Fruit fly (Drosophila melanogaster) whole organism, embryonic: Measurements from ENCODE around the gene kdn.

ENCODE experiments used
- Atf-2 ChIP-seq: fragments of 200-800 bp; sonication (Bioruptor generic); optimal IDR thresholded peaks from 2 replicates; lab custom pipeline; 2016; ENCODE audit warnings: missing biosample characterization, missing genetic modification characterization
- CG11560 ChIP-seq: fragments of 200-800 bp; sonication (Bioruptor generic); IDR thresholded peaks from 3 replicates; pipeline ENCODE4 v1.3.6; 2022; ENCODE audit warnings: missing biosample characterization, missing genetic modification characterization
- CG13123 ChIP-seq: fragments of 200-800 bp; sonication (Bioruptor generic); optimal IDR thresholded peaks from 2 replicates; lab custom pipeline; 2016; ENCODE audit warnings: missing biosample characterization, missing genetic modification characterization
- CG15073 ChIP-seq: fragments of 200-800 bp; sonication (Bioruptor generic); optimal IDR thresholded peaks from 2 replicates; lab custom pipeline; 2016; ENCODE audit warnings: missing biosample characterization, missing genetic modification characterization
- CG15269 ChIP-seq: fragments of 200-800 bp; sonication (Bioruptor generic); optimal IDR thresholded peaks from 2 replicates; lab custom pipeline; 2018; ENCODE audit warnings: missing biosample characterization, mild to moderate bottlenecking, missing genetic modification characterization, moderate library complexity
- CG16779 ChIP-seq: fragments of 200-800 bp; sonication (Bioruptor generic); IDR thresholded peaks from 2 replicates; pipeline ENCODE4 v1.3.6; 2022; ENCODE audit warnings: missing biosample characterization, missing genetic modification characterization
- CG17802 ChIP-seq: fragments of 200-800 bp; sonication (Bioruptor generic); optimal IDR thresholded peaks from 2 replicates; lab custom pipeline; 2018; ENCODE audit warnings: missing biosample characterization, mild to moderate bottlenecking, missing genetic modification characterization, moderate library complexity
- CG18476 ChIP-seq: fragments of 200-800 bp; sonication (Bioruptor generic); optimal IDR thresholded peaks from 2 replicates; lab custom pipeline; 2016; ENCODE audit warnings: missing biosample characterization, mild to moderate bottlenecking, missing genetic modification characterization
- CG2678 ChIP-seq: fragments of 200-800 bp; sonication (Bioruptor generic); optimal IDR thresholded peaks from 3 replicates; lab custom pipeline; 2019; ENCODE audit warnings: missing biosample characterization, mild to moderate bottlenecking, missing genetic modification characterization, moderate library complexity
- CG2875 ChIP-seq: fragments of 200-800 bp; sonication (Bioruptor generic); optimal IDR thresholded peaks from 2 replicates; lab custom pipeline; 2017; ENCODE audit warnings: missing biosample characterization, mild to moderate bottlenecking, missing genetic modification characterization, missing genetic modification reagents
- CG33557 ChIP-seq: fragments of 200-800 bp; sonication (Bioruptor generic); optimal IDR thresholded peaks from 2 replicates; lab custom pipeline; 2019; ENCODE audit warnings: missing biosample characterization, mild to moderate bottlenecking, missing genetic modification characterization, moderate library complexity
- CoRest ChIP-seq: fragments of 200-800 bp; sonication (Bioruptor generic); optimal IDR thresholded peaks from 3 replicates; lab custom pipeline; 2018; ENCODE audit warnings: missing biosample characterization, mild to moderate bottlenecking, missing genetic modification characterization, moderate library complexity
- Dad ChIP-seq: fragments of 200-800 bp; sonication (Bioruptor generic); optimal IDR thresholded peaks from 3 replicates; lab custom pipeline; 2016; ENCODE audit warnings: missing biosample characterization, missing genetic modification characterization
- Dref ChIP-seq: fragments of 200-800 bp; sonication (Bioruptor generic); IDR thresholded peaks from 2 replicates; pipeline ENCODE4 v1.3.6; 2022; ENCODE audit warnings: missing biosample characterization, missing genetic modification characterization
- Eip74EF ChIP-seq, 2 experiments: fragments of 200-800 bp in 1 of 2; fragments of >200 bp in 1 of 2; sonication (Bioruptor generic) in 1 of 2; optimal IDR thresholded peaks; 2 replicates each; lab custom pipeline; 2017 to 2019; ENCODE audit warnings: missing biosample characterization in 2 of 2, missing genetic modification characterization in 2 of 2, mild to moderate bottlenecking in 1 of 2, moderate library complexity in 1 of 2
- Ets97D ChIP-seq: fragments of 200-800 bp; sonication (Bioruptor generic); optimal IDR thresholded peaks from 3 replicates; lab custom pipeline; 2016; ENCODE audit warnings: missing biosample characterization, missing genetic modification characterization
- Gsc ChIP-seq: fragments of 200-800 bp; sonication (Bioruptor generic); IDR thresholded peaks from 2 replicates; pipeline ENCODE4 v1.3.6; 2022; ENCODE audit warnings: missing biosample characterization, missing genetic modification characterization
- H2.0 ChIP-seq: fragments of 200-800 bp; sonication (Bioruptor generic); IDR thresholded peaks from 2 replicates; pipeline ENCODE4 v1.3.6; 2022; ENCODE audit warnings: missing biosample characterization, missing genetic modification characterization
- Med ChIP-seq: fragments of 200-800 bp; sonication (Bioruptor generic); peaks from one replicate; lab custom pipeline; 2016; ENCODE audit warnings: missing biosample characterization, missing genetic modification characterization, mild to moderate bottlenecking, inconsistent platforms, moderate library complexity
- Meics ChIP-seq: fragments of 200-800 bp; sonication (Bioruptor generic); optimal IDR thresholded peaks from 2 replicates; lab custom pipeline; 2017; ENCODE audit warnings: missing biosample characterization, mild to moderate bottlenecking, missing genetic modification characterization
- NC2α ChIP-seq: fragments of 200-800 bp; sonication (Bioruptor generic); optimal IDR thresholded peaks from 2 replicates; lab custom pipeline; 2016; ENCODE audit warnings: missing biosample characterization, missing genetic modification characterization
- NFAT ChIP-seq: fragments of 200-800 bp; sonication (Bioruptor generic); IDR thresholded peaks from 2 replicates; pipeline ENCODE4 v1.3.6; 2022; ENCODE audit warnings: missing biosample characterization, missing genetic modification characterization
- bab2 ChIP-seq: fragments of 200-800 bp; sonication (Bioruptor generic); optimal IDR thresholded peaks from 2 replicates; lab custom pipeline; 2016; ENCODE audit warnings: missing biosample characterization, missing genetic modification characterization
- dan ChIP-seq: fragments of 200-800 bp; sonication (Bioruptor generic); IDR thresholded peaks from 2 replicates; pipeline ENCODE4 v1.3.6; 2022; ENCODE audit warnings: missing biosample characterization, missing genetic modification characterization
- esg ChIP-seq: fragments of 200-800 bp; sonication (Bioruptor generic); conservative IDR thresholded peaks from 2 replicates; pipeline ENCODE4 v1.3.6; 2022; ENCODE audit warnings: missing biosample characterization, missing genetic modification characterization
- gce ChIP-seq: fragments of 200-800 bp; sonication (Bioruptor generic); IDR thresholded peaks from 3 replicates; pipeline ENCODE4 v1.3.6; 2022; ENCODE audit warnings: missing biosample characterization, missing genetic modification characterization
- gcm ChIP-seq: fragments of 200-800 bp; sonication (Bioruptor generic); optimal IDR thresholded peaks from 2 replicates; lab custom pipeline; 2019; ENCODE audit warnings: missing biosample characterization, mild to moderate bottlenecking, missing genetic modification characterization, moderate library complexity
- her ChIP-seq: fragments of 200-800 bp; sonication (Bioruptor generic); optimal IDR thresholded peaks from 2 replicates; lab custom pipeline; 2016; ENCODE audit warnings: missing biosample characterization, missing genetic modification characterization
- insv ChIP-seq, 2 experiments: fragments of 200-800 bp; sonication (Bioruptor generic); optimal IDR thresholded peaks; 3 replicates each; lab custom pipeline; 2016 to 2018; ENCODE audit warnings: missing biosample characterization in 2 of 2, missing genetic modification characterization in 2 of 2
- inv ChIP-seq: fragments of 200-800 bp; sonication (Bioruptor generic); IDR thresholded peaks from 2 replicates; pipeline ENCODE4 v1.3.6; 2022; ENCODE audit warnings: missing biosample characterization, missing genetic modification characterization; ENCODE audit not compliant: partially characterized antibody
- jing ChIP-seq: fragments of 200-800 bp; sonication (Bioruptor generic); optimal IDR thresholded peaks from 2 replicates; lab custom pipeline; 2018; ENCODE audit warnings: missing biosample characterization, mild to moderate bottlenecking, missing genetic modification characterization
- klu ChIP-seq: fragments of 200-800 bp; sonication (Bioruptor generic); IDR thresholded peaks from 2 replicates; pipeline ENCODE4 v1.3.6; 2022; ENCODE audit warnings: missing biosample characterization, missing genetic modification characterization
- lab ChIP-seq: fragments of 200-800 bp; sonication (Bioruptor generic); optimal IDR thresholded peaks from 3 replicates; lab custom pipeline; 2017; ENCODE audit warnings: missing biosample characterization, missing genetic modification characterization, mild to moderate bottlenecking, moderate library complexity, missing genetic modification reagents
- nau ChIP-seq: fragments of 200-800 bp; sonication (Bioruptor generic); optimal IDR thresholded peaks from 3 replicates; lab custom pipeline; 2017; ENCODE audit warnings: missing biosample characterization, mild to moderate bottlenecking, missing genetic modification characterization, missing genetic modification reagents
- nmo ChIP-seq: fragments of 200-800 bp; sonication (Bioruptor generic); optimal IDR thresholded peaks from 2 replicates; lab custom pipeline; 2018; ENCODE audit warnings: missing biosample characterization, mild to moderate bottlenecking, missing genetic modification characterization, moderate library complexity
- org-1 ChIP-seq: fragments of 200-800 bp; sonication (Bioruptor generic); optimal IDR thresholded peaks from 2 replicates; lab custom pipeline; 2017; ENCODE audit warnings: missing biosample characterization, missing genetic modification characterization
- peb ChIP-seq: fragments of 200-800 bp; sonication (Bioruptor generic); IDR thresholded peaks from 2 replicates; pipeline ENCODE4 v1.3.6; 2022; ENCODE audit warnings: missing biosample characterization, missing genetic modification characterization
- ranshi ChIP-seq: fragments of 200-800 bp; sonication (Bioruptor generic); IDR thresholded peaks from 2 replicates; pipeline ENCODE4 v1.3.6; 2022; ENCODE audit warnings: missing biosample characterization, missing genetic modification characterization
- rib ChIP-seq: fragments of 200-800 bp; sonication (Bioruptor generic); IDR thresholded peaks from 2 replicates; pipeline ENCODE4 v1.3.6; 2022; ENCODE audit warnings: missing biosample characterization, missing genetic modification characterization
- run ChIP-seq: fragments of 200-800 bp; sonication (Bioruptor generic); optimal IDR thresholded peaks from 3 replicates; lab custom pipeline; 2018; ENCODE audit warnings: missing biosample characterization, mild to moderate bottlenecking, missing genetic modification characterization
- sens ChIP-seq: fragments of 200-800 bp; sonication (Bioruptor generic); peaks from one replicate; lab custom pipeline; 2016; ENCODE audit warnings: missing biosample characterization, missing genetic modification characterization
- sima ChIP-seq: fragments of 200-800 bp; sonication (Bioruptor generic); optimal IDR thresholded peaks from 2 replicates; lab custom pipeline; 2016; ENCODE audit warnings: missing biosample characterization, missing genetic modification characterization
- sna ChIP-seq: fragments of 200-800 bp; sonication (Bioruptor generic); IDR thresholded peaks from 2 replicates; pipeline ENCODE4 v1.3.6; 2022; ENCODE audit warnings: missing biosample characterization, missing genetic modification characterization; ENCODE audit not compliant: partially characterized antibody
- tio ChIP-seq: fragments of 200-800 bp; sonication (Bioruptor generic); optimal IDR thresholded peaks from 2 replicates; lab custom pipeline; 2017; ENCODE audit warnings: missing biosample characterization, missing genetic modification characterization, inconsistent platforms
- vnd ChIP-seq: fragments of 200-800 bp; sonication (Bioruptor generic); IDR thresholded peaks from 3 replicates; pipeline ENCODE4 v1.3.6; 2022; ENCODE audit warnings: missing biosample characterization, missing genetic modification characterization; ENCODE audit not compliant: partially characterized antibody
- wek ChIP-seq: fragments of 200-800 bp; sonication (Bioruptor generic); optimal IDR thresholded peaks from 3 replicates; lab custom pipeline; 2018; ENCODE audit warnings: missing biosample characterization, mild to moderate bottlenecking, missing genetic modification characterization, moderate library complexity
- zen ChIP-seq: fragments of 200-800 bp; sonication (Bioruptor generic); optimal IDR thresholded peaks from 3 replicates; lab custom pipeline; 2018; ENCODE audit warnings: missing biosample characterization, mild to moderate bottlenecking, missing genetic modification characterization, moderate library complexity

Gene kdn

dm6 chrX:6330369-6330949, 20.0 kb upstream of the kdn start, which contains the start of gene CG42240 (continued):
- TF ChIP-seq peb (GFP tag; lab: Robert Waterston, UW) (peak; percentile 65), tio (GFP tag; lab: Kevin White, UChicago) (peak; percentile 92), dan (GFP tag; lab: Robert Waterston, UW) (peak; percentile 4; the same call in 1 of the 2 replicates), CG2875 (peak; percentile 92), sna (GFP tag; lab: Robert Waterston, UW) (no peak), Meics (GFP tag; lab: Kevin White, UChicago) (peak; percentile 91)

DNA sequence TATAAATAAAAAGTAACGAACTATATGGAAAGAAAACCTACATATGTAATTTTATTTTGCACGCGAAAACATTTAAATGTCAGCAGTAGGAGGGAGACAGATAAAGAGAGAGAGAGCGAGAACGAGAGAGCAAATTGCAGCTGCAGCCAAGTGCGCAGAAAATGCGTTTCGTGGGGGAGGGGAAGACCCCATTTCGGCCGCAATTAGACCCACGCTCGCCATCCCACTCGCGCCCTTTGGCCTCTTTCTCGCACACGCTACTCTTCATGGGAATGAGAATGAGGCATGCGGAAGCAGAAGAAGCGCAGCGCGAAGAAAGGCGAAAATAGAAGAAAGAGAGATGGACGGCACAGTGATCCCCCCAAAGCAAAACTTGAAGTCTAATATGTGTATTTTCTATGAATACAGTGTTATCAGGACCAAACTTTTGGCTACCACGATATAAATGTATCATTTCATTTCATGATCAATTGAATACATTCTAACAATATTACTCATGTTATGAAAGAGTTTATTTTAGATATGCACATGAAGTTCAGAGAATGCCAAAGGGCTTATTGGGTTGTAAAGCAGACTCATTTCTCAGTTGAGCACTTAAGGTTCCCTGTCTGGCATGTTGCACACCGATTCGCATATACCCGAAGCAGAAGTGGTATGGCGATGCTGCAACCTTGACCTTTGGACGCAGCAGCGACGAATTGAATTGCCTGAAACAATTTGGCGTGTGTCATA, 17.3 kb upstream of the kdn start:
- TF ChIP-seq Atf-2 (GFP tag; lab: Kevin White, UChicago): no peak
- TF ChIP-seq org-1 (GFP tag; lab: Kevin White, UChicago): no peak
- TF ChIP-seq NC2α (GFP tag; lab: Kevin White, UChicago): no peak
- TF ChIP-seq vnd (GFP tag; lab: Robert Waterston, UW): no peak
- TF ChIP-seq CG16779 (GFP tag; lab: Robert Waterston, UW): no peak
- no peak for TF ChIP-seq jing (GFP tag; lab: Kevin White, UChicago)
- peak; percentile 6 for TF ChIP-seq CG2678
- TF ChIP-seq CG11560 (tag; lab: Robert Waterston, UW): no peak
- no peak for TF ChIP-seq zen (tag; lab: Kevin White, UChicago)
- TF ChIP-seq bab2 (GFP tag; lab: Kevin White, UChicago): no peak
- TF ChIP-seq Eip74EF (GFP tag; optimal IDR thresholded peaks at IDR 0.05; lab: Kevin White, UChicago): peak in 1 of 2 experiments; percentile 26
- TF ChIP-seq NFAT (GFP tag; lab: Robert Waterston, UW): no peak
- TF ChIP-seq Ets97D: no peak
- no peak for TF ChIP-seq wek (GFP tag; lab: Kevin White, UChicago)
- TF ChIP-seq ranshi: no peak
- peak; percentile 9 for TF ChIP-seq nmo
- TF ChIP-seq CG15269 (tag; lab: Kevin White, UChicago): peak; percentile 12
- TF ChIP-seq klu: no peak
- TF ChIP-seq insv (GFP tag; optimal IDR thresholded peaks at IDR 0.05; lab: Kevin White, UChicago): no peak
- TF ChIP-seq CoRest (tag; lab: Kevin White, UChicago): no peak
- no peak for TF ChIP-seq gce (GFP tag; lab: Robert Waterston, UW)
- TF ChIP-seq CG13123 (GFP tag; lab: Kevin White, UChicago): no peak
- no peak for TF ChIP-seq CG17802 (tag; lab: Kevin White, UChicago)
- no peak for TF ChIP-seq CG15073
- no peak for TF ChIP-seq tio (GFP tag; lab: Kevin White, UChicago)
- TF ChIP-seq Dad (GFP tag; lab: Kevin White, UChicago): no peak
- peak; percentile 57 for TF ChIP-seq sens (GFP tag; lab: Kevin White, UChicago)
- TF ChIP-seq nau (GFP tag; lab: Kevin White, UChicago): no peak
- no peak for TF ChIP-seq Dref (GFP tag; lab: Robert Waterston, UW)
- no peak for TF ChIP-seq H2.0 (GFP tag; lab: Robert Waterston, UW)
- no peak for TF ChIP-seq inv (GFP tag; lab: Robert Waterston, UW)
- no peak for TF ChIP-seq CG33557
- peak; percentile 60 for TF ChIP-seq Med (GFP tag; lab: Kevin White, UChicago)
- no peak for TF ChIP-seq gcm (GFP tag; lab: Kevin White, UChicago)
- no peak for TF ChIP-seq run (tag; lab: Kevin White, UChicago)
- peak; percentile 7 for TF ChIP-seq lab (GFP tag; lab: Kevin White, UChicago)
- no peak for TF ChIP-seq rib
- no peak for TF ChIP-seq esg (GFP tag; lab: Robert Waterston, UW)
- TF ChIP-seq Gsc (GFP tag; lab: Robert Waterston, UW): no peak
- no peak for TF ChIP-seq sima (GFP tag; lab: Kevin White, UChicago)
- no peak for TF ChIP-seq CG18476 (GFP tag; lab: Kevin White, UChicago)
- no peak for TF ChIP-seq her (GFP tag; lab: Kevin White, UChicago)
- TF ChIP-seq peb (GFP tag; lab: Robert Waterston, UW): no peak
